Worm (Caenorhabditis elegans): ENCODE data around the gene Y58A7A.2.

The Y58A7A.2 gene

DNA sequence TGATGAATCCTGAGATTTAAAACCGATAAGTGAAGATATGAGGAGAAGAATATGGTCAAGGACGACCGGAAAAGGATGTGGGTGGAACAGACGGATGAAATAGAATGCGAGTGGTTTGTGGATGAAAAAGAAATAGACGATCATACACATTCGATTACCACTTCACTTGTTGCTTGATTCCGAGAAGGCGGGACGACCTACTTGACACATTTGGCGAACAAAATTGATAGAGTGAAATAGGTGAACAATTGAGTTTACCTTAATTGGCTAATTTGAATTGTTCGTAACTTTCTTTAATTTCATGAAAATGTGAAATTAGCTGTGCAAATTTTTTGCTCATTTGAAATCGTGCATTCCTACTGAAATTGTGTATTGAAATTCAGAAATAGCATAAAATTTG is at the start of gene Y58A7A.2:
Gene Y58A7A.2, minus strand, starts transcription at position 101 of the 400 bp plus-strand sequence.
- TF ChIP-seq cog-1 (tag; optimal IDR thresholded peaks at IDR 0.05) (no peak), flt-1 (GFP tag; IDR thresholded peaks at IDR 0.05) (no peak), klf-2 (GFP tag; conservative IDR thresholded peaks at IDR 0.05) (no peak), ztf-23 (GFP tag; IDR thresholded peaks at IDR 0.05) (no peak), ref-1 (GFP tag; conservative IDR thresholded peaks at IDR 0.05) (no peak), ztf-29 (GFP tag; IDR thresholded peaks at IDR 0.05) (no peak), med-1 (GFP tag; optimal IDR thresholded peaks at IDR 0.05; ENCODE audit: insufficient read depth) (no peak), tab-1 (GFP tag; IDR thresholded peaks at IDR 0.05) (no peak), T22C8.4 (GFP tag; IDR thresholded peaks at IDR 0.05) (no peak)

DNA sequence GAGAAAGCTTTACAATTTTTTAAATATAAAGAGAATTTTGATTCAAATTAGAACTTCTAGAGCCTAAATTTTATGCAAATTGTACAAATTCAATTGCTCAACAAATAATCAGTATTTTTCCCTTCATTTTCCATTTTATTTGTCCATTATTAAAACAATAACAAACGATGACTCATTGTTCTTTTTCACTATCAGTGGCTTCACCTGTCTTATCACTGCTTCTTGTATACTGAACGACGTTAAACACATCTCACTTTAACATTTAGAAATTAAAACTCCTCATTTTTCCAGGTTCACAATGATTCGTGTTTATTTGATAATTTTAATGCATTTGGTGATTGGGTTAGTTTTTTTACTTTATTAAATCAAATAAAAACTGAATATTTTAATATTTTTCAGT is 47.7 kb upstream of the Y58A7A.2 start, which contains the start of gene sid-1:
Gene sid-1, plus strand, starts transcription at position 292 of the 400 bp plus-strand sequence.
- TF ChIP-seq tab-1 (GFP tag; IDR thresholded peaks at IDR 0.05) (no peak), klf-2 (GFP tag; conservative IDR thresholded peaks at IDR 0.05) (no peak), cog-1 (tag; optimal IDR thresholded peaks at IDR 0.05) (no peak), med-1 (GFP tag; optimal IDR thresholded peaks at IDR 0.05; ENCODE audit: insufficient read depth) (no peak), ref-1 (GFP tag; conservative IDR thresholded peaks at IDR 0.05) (no peak)

DNA sequence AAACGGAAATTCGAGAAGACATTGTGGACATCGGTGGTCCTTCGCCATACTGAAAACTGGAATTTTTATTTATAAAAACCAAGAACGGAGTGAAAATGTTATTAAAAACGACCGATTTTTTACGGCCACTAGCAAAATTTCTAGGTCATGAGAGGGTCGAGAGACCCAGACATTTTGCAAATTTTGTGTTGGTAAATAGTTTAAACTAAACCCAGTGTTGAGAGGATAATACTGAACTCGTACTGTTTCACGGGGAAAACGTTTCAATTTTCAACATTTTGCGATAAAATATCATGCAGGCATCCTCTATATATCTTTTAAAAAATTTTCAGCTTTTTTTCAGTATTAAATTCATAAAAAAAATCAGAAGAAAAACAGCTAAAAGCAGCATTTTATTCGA is 47.1 kb upstream of the Y58A7A.2 start, which contains the start of gene C04F5.9:
Gene C04F5.9, minus strand, starts transcription at position 101 of the 400 bp plus-strand sequence.
- TF ChIP-seq med-1 (GFP tag; optimal IDR thresholded peaks at IDR 0.05; ENCODE audit: insufficient read depth), result no peak
- TF ChIP-seq ztf-23 (GFP tag; IDR thresholded peaks at IDR 0.05), result no peak
- TF ChIP-seq ref-1 (GFP tag; conservative IDR thresholded peaks at IDR 0.05), result no peak
- no peak for TF ChIP-seq flt-1 (GFP tag; IDR thresholded peaks at IDR 0.05)
- no peak for TF ChIP-seq cog-1 (tag; optimal IDR thresholded peaks at IDR 0.05)
- no peak for TF ChIP-seq klf-2 (GFP tag; conservative IDR thresholded peaks at IDR 0.05)
- TF ChIP-seq tab-1 (GFP tag; IDR thresholded peaks at IDR 0.05), result no peak
- no peak for TF ChIP-seq ztf-29 (GFP tag; IDR thresholded peaks at IDR 0.05)
- no peak for TF ChIP-seq T22C8.4 (GFP tag; IDR thresholded peaks at IDR 0.05)

DNA sequence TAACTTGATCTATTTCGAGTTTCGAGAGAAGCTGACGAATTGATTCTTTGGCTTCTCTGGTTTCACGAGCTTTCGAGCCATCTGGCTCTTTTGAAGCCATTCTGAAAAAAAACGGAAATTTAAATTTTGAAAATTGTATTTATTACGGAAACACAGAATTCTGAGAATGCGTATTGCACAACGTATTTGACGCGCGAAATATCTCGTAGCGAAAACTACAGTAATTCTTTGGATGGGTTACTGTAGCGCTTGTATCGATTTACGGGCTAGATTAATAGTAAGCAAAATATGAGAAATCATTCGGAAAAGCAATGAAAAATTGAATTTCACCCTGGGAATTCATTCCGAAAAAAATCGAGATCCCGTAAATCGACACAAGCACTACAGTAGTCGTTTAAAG is 41.7 kb upstream of the Y58A7A.2 start, which contains the start of gene C04F5.8:
Gene C04F5.8, minus strand, starts transcription at position 101 of the 400 bp plus-strand sequence.
- no peak for TF ChIP-seq ztf-23 (GFP tag; IDR thresholded peaks at IDR 0.05)
- no peak for TF ChIP-seq ztf-29 (GFP tag; IDR thresholded peaks at IDR 0.05)
- no peak for TF ChIP-seq T22C8.4 (GFP tag; IDR thresholded peaks at IDR 0.05)
- TF ChIP-seq med-1 (GFP tag; optimal IDR thresholded peaks at IDR 0.05; ENCODE audit: insufficient read depth), result no peak
- no peak for TF ChIP-seq flt-1 (GFP tag; IDR thresholded peaks at IDR 0.05)
- no peak for TF ChIP-seq tab-1 (GFP tag; IDR thresholded peaks at IDR 0.05)
- no peak for TF ChIP-seq cog-1 (tag; optimal IDR thresholded peaks at IDR 0.05)
- TF ChIP-seq klf-2 (GFP tag; conservative IDR thresholded peaks at IDR 0.05), result no peak
- TF ChIP-seq ref-1 (GFP tag; conservative IDR thresholded peaks at IDR 0.05), result no peak

DNA sequence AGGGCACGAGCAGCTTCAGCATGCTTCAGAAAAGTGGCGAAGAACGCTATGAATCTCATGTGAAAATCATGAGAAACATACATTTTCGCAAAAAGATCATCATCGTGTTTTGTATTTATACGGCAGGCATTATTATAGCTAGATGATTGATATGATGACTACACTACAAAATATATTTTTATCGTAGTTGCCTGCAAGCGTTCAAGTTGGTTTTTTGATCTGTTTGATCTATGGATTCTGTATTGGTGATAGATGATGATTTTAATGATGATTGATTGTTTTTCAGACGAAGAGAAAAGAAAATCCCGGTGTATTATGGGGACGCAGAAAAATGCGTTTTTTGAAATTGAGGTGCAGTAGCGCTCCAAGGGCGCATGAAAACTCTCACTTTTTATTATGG is 38.7 kb upstream of the Y58A7A.2 start, which contains the start of gene ugt-63:
Gene ugt-63, minus strand, starts transcription at position 89 of the 400 bp plus-strand sequence.
- TF ChIP-seq med-1 (GFP tag; optimal IDR thresholded peaks at IDR 0.05; ENCODE audit: insufficient read depth) (no peak), ref-1 (GFP tag; conservative IDR thresholded peaks at IDR 0.05) (no peak), ztf-23 (GFP tag; IDR thresholded peaks at IDR 0.05) (no peak)

DNA sequence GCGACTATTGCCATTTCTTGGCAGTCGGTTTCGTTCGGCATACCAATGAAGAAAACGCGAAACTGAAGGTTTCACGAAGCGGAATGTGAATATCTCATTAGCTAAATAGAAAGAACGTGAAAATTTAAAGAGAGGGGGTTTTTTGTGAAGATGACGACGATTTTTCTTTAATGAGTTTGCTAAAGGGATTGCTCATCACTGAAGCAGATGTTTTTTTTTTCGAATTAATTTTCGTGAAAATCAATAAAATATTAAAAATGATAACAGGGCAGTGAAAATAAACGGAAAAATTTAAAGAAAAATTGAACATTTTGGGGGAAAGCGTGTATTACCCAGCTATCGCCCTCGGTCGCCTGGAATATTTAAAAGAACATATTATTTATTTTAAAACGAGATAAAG is 35.8 kb upstream of the Y58A7A.2 start, which contains the start of gene srab-3:
Gene srab-3, minus strand, starts transcription at position 101 of the 400 bp plus-strand sequence.
- TF ChIP-seq ztf-23 (GFP tag; IDR thresholded peaks at IDR 0.05), result no peak
- no peak for TF ChIP-seq med-1 (GFP tag; optimal IDR thresholded peaks at IDR 0.05; ENCODE audit: insufficient read depth)
- no peak for TF ChIP-seq flt-1 (GFP tag; IDR thresholded peaks at IDR 0.05)
- no peak for TF ChIP-seq T22C8.4 (GFP tag; IDR thresholded peaks at IDR 0.05)
- no peak for TF ChIP-seq cog-1 (tag; optimal IDR thresholded peaks at IDR 0.05)
- no peak for TF ChIP-seq klf-2 (GFP tag; conservative IDR thresholded peaks at IDR 0.05)
- no peak for TF ChIP-seq ref-1 (GFP tag; conservative IDR thresholded peaks at IDR 0.05)
- TF ChIP-seq ztf-29 (GFP tag; IDR thresholded peaks at IDR 0.05), result no peak

DNA sequence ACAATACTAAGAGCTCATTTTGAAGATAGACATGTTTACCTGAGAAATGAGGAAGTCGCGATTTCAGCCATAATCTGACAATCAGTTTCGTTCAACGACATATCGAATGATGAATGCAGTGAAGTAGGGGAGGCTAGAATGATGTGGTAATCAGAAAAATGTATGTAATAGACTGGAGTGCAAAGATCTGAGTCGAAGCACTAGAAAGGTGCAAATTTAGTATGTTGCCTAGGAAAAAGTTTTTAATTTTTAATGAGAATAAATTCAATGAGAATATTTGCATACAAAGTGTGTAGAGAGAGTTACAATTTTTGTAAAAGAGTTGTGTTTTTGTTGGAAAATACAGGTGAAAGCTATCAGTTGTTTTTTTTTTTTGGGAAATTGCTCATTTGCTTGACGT is 33.0 kb upstream of the Y58A7A.2 start, which contains the start of gene srab-2:
Gene srab-2, minus strand, starts transcription at position 101 of the 400 bp plus-strand sequence.
- TF ChIP-seq tab-1 (GFP tag; IDR thresholded peaks at IDR 0.05), result no peak

DNA sequence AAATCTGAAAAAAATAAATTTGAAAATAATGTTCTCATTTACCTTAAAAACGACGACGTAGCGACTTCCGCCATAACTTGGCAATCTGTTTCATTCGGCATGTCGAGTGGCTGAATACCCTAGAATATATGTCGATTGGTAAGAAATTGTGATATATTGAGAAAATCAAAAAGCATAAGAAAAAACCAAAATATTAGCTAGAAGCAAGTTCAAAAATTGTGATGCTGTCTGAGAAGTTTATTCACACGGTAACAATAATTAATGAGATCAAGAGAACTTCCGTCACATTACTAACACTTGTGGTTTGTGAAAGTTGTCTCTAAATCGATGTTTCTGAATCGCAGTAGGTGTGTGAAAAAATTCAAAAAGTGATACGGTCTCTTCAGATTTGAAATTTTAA is 30.0 kb upstream of the Y58A7A.2 start, which contains the start of gene srab-1:
Gene srab-1, minus strand, starts transcription at position 101 of the 400 bp plus-strand sequence.
- TF ChIP-seq ref-1 (GFP tag; conservative IDR thresholded peaks at IDR 0.05) (no peak), T22C8.4 (GFP tag; IDR thresholded peaks at IDR 0.05) (no peak), cog-1 (tag; optimal IDR thresholded peaks at IDR 0.05) (no peak), med-1 (GFP tag; optimal IDR thresholded peaks at IDR 0.05; ENCODE audit: insufficient read depth) (no peak), ztf-29 (GFP tag; IDR thresholded peaks at IDR 0.05) (no peak), klf-2 (GFP tag; conservative IDR thresholded peaks at IDR 0.05) (no peak), tab-1 (GFP tag; IDR thresholded peaks at IDR 0.05) (no peak), flt-1 (GFP tag; IDR thresholded peaks at IDR 0.05) (no peak), ztf-23 (GFP tag; IDR thresholded peaks at IDR 0.05) (no peak)

DNA sequence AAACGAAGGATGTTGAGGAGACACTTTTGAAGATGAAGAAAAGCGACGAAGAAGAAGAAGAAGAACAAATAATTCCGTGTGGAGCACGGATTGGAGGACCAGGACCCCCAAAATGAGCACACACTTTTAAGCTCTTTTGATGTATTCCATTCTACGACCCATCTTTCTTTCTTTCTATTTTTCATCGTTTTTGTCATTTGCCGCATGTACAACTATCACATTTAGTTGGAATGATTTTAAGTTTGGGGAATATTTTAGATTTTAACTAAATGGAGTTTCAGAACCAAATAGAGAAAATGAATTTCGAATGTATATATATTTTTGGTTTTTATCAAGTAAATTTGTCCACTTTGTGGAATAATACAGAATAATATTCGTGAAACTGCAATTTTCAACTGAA is 26.9 kb upstream of the Y58A7A.2 start, which contains the start of gene unc-46:
Gene unc-46, minus strand, starts transcription at position 101 of the 400 bp plus-strand sequence.
- TF ChIP-seq med-1 (GFP tag; optimal IDR thresholded peaks at IDR 0.05; ENCODE audit: insufficient read depth), result no peak

DNA sequence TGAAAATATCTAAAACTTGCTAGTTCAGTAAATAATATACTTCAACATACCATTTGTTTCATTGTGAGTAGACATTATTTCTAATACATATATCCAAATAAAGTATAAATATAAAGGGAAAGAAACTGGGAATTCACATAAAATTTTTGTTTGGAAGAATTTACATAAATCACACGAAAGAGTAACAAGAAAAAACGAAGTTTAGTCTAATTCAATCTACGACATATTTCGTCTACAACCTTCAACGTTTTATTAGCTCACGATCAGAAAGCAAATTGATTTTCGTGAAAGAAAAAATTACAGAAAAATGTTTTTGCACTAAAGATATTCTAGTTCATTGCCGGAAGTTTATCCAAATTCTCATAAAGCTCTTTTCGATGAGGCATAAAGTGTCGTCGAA is 25.1 kb upstream of the Y58A7A.2 start, which contains the start of gene C04F5.2:
Gene C04F5.2, minus strand, starts transcription at position 101 of the 400 bp plus-strand sequence.
- TF ChIP-seq ref-1 (GFP tag; conservative IDR thresholded peaks at IDR 0.05), result no peak

DNA sequence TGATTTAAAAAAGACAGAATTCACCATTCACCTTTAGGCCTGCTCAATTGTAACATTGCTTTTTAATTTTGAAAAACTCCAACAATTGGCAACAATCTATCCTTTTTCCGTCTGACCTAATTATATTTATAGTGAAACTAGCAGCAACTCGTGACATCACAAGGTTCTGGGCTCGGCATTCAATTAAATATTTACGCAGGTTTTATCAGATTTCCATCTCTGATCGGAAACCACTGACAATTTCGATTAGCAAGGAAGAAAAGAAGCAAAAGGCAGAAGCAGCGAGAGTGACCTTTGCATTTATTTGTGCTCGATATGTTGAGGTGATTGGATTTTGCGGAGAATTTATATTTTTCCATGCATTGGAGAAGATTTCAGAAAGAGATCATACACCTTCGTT is 18.4 kb upstream of the Y58A7A.2 start:
- no peak for TF ChIP-seq flt-1 (GFP tag; IDR thresholded peaks at IDR 0.05)
- TF ChIP-seq cog-1 (tag; optimal IDR thresholded peaks at IDR 0.05), result no peak

Measured in whole organism, midembryonic.